Worm (Caenorhabditis elegans): Measurements from ENCODE around the gene C05C12.4.

DNA sequence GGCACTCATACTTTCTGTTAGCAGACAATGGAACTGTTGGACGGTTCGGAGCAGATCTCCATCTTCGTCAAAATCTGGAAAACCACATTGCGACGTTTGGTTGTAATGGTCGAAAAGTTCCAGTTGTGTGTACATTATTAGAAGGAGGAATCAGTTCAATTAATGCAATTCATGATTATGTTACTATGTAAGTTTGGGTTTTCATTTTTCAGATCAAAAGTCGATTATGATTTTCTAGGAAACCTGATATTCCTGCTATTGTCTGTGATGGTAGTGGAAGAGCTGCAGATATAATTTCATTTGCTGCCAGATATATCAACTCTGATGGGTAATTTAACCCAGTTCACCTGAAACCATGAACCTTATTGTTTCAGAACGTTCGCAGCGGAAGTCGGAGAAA is 28.1 kb upstream of the C05C12.4 start:
- no peak for TF ChIP-seq ZK546.5 (tag; optimal IDR thresholded peaks at IDR 0.05)
- no peak for TF ChIP-seq fos-1 (tag; optimal IDR thresholded peaks at IDR 0.05)
- no peak for TF ChIP-seq R02D3.7 (tag; optimal IDR thresholded peaks at IDR 0.05)
- no peak for TF ChIP-seq lir-3 (tag; optimal IDR thresholded peaks at IDR 0.05)

All from whole organism, L4 larva.